Worm (Caenorhabditis elegans): ENCODE measurements around the gene sri-28.

Gene sri-28

DNA sequence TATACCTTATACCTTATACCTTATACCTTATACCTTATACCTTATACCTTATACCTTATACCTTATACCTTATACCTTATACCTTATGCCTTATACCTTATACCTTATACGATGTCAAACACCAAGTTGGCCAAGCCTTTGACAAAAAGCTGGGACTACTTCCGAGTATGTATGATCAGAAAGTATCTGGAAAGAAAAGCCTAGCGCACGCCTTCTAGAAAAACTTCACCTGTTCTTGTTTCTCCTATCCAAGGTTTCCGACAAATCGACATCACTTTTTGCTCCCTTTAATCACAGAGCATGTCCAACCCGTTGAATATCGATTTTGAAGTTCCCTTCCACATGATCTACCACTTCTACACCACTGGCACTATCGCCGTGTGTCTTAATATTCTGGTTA is at the start of gene sri-28:
sri-28 (plus strand) TSS at position 301 of the 400 bp plus-strand sequence.
- TF ChIP-seq skn-1 (tag; optimal IDR thresholded peaks at IDR 0.05) (no peak), mbf-1 (tag; optimal IDR thresholded peaks at IDR 0.05) (no peak), nhr-12 (tag; optimal IDR thresholded peaks at IDR 0.05) (no peak), alr-1 (tag; optimal IDR thresholded peaks at IDR 0.05) (no peak), zag-1 (tag; optimal IDR thresholded peaks at IDR 0.05) (no peak), elt-3 (tag; optimal IDR thresholded peaks at IDR 0.05) (no peak), sma-9 (GFP tag; optimal IDR thresholded peaks at IDR 0.05) (no peak), sma-9 (tag; optimal IDR thresholded peaks at IDR 0.05) (no peak), fos-1 (tag; optimal IDR thresholded peaks at IDR 0.05) (no peak), nhr-129 (tag; optimal IDR thresholded peaks at IDR 0.05) (no peak), egl-27 (tag; optimal IDR thresholded peaks at IDR 0.05) (no peak), nhr-6 (tag; optimal IDR thresholded peaks at IDR 0.05) (no peak), nhr-23 (tag; optimal IDR thresholded peaks at IDR 0.05) (no peak), lin-39 (tag; optimal IDR thresholded peaks at IDR 0.05) (no peak), nhr-77 (tag; optimal IDR thresholded peaks at IDR 0.05) (no peak)

DNA sequence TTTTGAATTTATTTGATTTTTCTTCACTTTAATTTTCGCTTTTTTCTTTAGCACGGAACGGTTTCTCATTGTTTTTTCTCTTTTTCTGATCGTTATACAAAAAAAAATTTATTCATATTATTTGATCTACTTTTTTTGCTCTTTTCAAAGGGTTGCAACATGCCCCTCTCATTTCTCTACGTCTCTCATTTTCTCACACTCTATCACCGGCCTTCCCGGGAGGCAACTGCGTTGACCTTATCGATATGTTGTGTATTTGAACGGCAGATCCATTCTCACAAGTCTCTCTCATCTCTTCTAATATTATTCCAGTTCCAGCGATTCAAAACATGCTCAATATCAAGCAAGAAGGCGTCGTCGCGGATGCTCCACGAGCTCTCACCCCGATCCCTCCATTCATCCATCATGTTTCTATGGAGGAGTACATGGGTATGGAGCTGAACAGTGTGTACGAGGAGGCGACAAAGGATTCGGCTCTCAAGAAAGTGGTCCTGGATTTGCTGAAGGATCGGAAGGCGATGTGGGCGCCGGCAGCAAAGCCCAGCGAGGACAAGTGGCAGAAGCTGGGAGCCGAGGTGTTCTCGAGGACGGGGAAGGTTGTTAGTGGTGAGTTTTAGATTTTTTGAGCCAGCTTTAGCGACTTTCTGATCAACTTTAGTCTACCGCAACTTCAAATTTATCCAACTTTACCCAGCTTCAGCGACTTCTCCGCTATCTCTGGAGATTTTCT is 47.8 kb upstream of the sri-28 start, which contains the start of gene lido-9:
lido-9 (plus strand) TSS at position 234 of the 730 bp plus-strand sequence.
- no peak for TF ChIP-seq sem-4 (tag; optimal IDR thresholded peaks at IDR 0.05)
- no peak for TF ChIP-seq Y55F3AM.14 (GFP tag; optimal IDR thresholded peaks at IDR 0.05)
- no peak for TF ChIP-seq ceh-82 (tag; optimal IDR thresholded peaks at IDR 0.05)
- no peak for TF ChIP-seq alr-1 (tag; optimal IDR thresholded peaks at IDR 0.05)
- TF ChIP-seq unc-55 (GFP tag; optimal IDR thresholded peaks at IDR 0.05): no peak
- TF ChIP-seq ztf-4 (tag; optimal IDR thresholded peaks at IDR 0.05): no peak
- no peak for TF ChIP-seq nhr-10 (tag; optimal IDR thresholded peaks at IDR 0.05)
- TF ChIP-seq sma-3 (GFP tag; optimal IDR thresholded peaks at IDR 0.05): no peak
- TF ChIP-seq nhr-23 (tag; optimal IDR thresholded peaks at IDR 0.05): no peak
- TF ChIP-seq nhr-11 (tag; optimal IDR thresholded peaks at IDR 0.05): no peak
- no peak for TF ChIP-seq lin-39 (tag; optimal IDR thresholded peaks at IDR 0.05)
- no peak for TF ChIP-seq nhr-237 (tag; optimal IDR thresholded peaks at IDR 0.05)
- TF ChIP-seq ztf-1 (GFP tag; conservative IDR thresholded peaks at IDR 0.05): no peak
- TF ChIP-seq nhr-21 (tag; optimal IDR thresholded peaks at IDR 0.05): no peak
- no peak for TF ChIP-seq lsy-2 (tag; optimal IDR thresholded peaks at IDR 0.05)
- no peak for TF ChIP-seq dmd-4 (tag; optimal IDR thresholded peaks at IDR 0.05)

DNA sequence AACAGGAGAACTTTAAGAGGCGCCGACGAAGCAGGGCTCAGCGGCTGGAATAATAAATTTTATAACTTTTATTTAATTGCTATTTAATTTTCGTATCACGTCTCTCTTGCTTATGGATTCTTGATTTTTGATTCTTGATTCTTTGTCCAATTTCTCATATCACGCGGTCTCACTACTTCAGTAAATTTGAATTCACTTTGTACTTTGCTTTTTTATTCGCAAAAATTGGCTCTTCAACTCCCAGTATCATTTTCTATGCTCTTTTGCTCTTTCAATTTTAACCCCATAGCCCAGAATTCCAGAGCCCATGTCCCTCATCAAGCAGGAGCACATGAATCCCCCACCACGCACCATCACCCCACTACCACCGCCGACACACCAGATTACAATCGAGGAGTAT is 46.3 kb upstream of the sri-28 start, which contains the start of gene lido-10:
lido-10 (plus strand) TSS at position 301 of the 400 bp plus-strand sequence.
- no peak for TF ChIP-seq blmp-1 (tag; optimal IDR thresholded peaks at IDR 0.05; ENCODE audit: insufficient read depth)
- no peak for TF ChIP-seq nhr-237 (tag; optimal IDR thresholded peaks at IDR 0.05)
- no peak for TF ChIP-seq nhr-10 (tag; optimal IDR thresholded peaks at IDR 0.05)
- TF ChIP-seq nhr-6 (tag; optimal IDR thresholded peaks at IDR 0.05): no peak
- TF ChIP-seq zag-1 (tag; optimal IDR thresholded peaks at IDR 0.05): no peak
- no peak for TF ChIP-seq peb-1 (tag; optimal IDR thresholded peaks at IDR 0.05)
- no peak for TF ChIP-seq ztf-11 (tag; optimal IDR thresholded peaks at IDR 0.05)
- no peak for TF ChIP-seq unc-62 (GFP tag; optimal IDR thresholded peaks at IDR 0.05)
- TF ChIP-seq R02D3.7 (tag; optimal IDR thresholded peaks at IDR 0.05): no peak
- no peak for TF ChIP-seq lin-13 (GFP tag; optimal IDR thresholded peaks at IDR 0.05)
- no peak for TF ChIP-seq lin-11 (tag; optimal IDR thresholded peaks at IDR 0.05)
- TF ChIP-seq Y55F3AM.14 (GFP tag; optimal IDR thresholded peaks at IDR 0.05): no peak
- no peak for TF ChIP-seq gmeb-1 (tag; optimal IDR thresholded peaks at IDR 0.05)

DNA sequence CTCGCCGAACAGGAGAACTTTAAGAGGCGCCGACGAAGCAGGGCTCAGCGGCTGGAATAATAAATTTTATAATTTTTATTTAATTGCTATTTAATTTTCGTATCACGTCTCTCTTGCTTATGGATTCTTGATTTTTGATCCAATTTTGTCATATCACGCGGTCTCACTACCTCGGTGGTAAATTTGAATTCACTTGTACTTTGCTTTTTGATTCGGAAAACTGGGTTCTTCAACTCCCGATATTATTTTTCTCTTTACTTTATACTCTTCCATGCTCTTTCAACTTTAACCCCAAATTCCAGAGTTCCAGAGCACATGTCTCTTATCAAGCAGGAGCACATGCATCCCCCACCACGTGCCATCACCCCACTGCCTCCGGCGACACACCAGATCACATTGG is 44.8 kb upstream of the sri-28 start, which contains the start of gene lido-11:
lido-11 (plus strand) TSS at position 301 of the 400 bp plus-strand sequence.
- no peak for TF ChIP-seq dmd-4 (tag; optimal IDR thresholded peaks at IDR 0.05)
- no peak for TF ChIP-seq sma-9 (GFP tag; optimal IDR thresholded peaks at IDR 0.05)
- TF ChIP-seq sma-9 (tag; optimal IDR thresholded peaks at IDR 0.05): no peak
- no peak for TF ChIP-seq R02D3.7 (tag; optimal IDR thresholded peaks at IDR 0.05)
- TF ChIP-seq nhr-21 (tag; optimal IDR thresholded peaks at IDR 0.05): no peak
- no peak for TF ChIP-seq aly-2 (tag; optimal IDR thresholded peaks at IDR 0.05)
- no peak for TF ChIP-seq peb-1 (tag; optimal IDR thresholded peaks at IDR 0.05)
- no peak for TF ChIP-seq lin-11 (tag; optimal IDR thresholded peaks at IDR 0.05)
- TF ChIP-seq crh-2 (tag; optimal IDR thresholded peaks at IDR 0.05): no peak
- no peak for TF ChIP-seq nhr-25 (tag; optimal IDR thresholded peaks at IDR 0.05)

All from whole organism, L2 larva.